Fruit fly (Drosophila melanogaster) whole organism: ENCODE measurements around the gene CG3817.

Experiments
- Dll ChIP-seq: fragments of >200 bp; optimal IDR thresholded peaks from 2 replicates; lab custom pipeline; 2017
- pan ChIP-seq: fragments of >200 bp; optimal IDR thresholded peaks from 2 replicates; lab custom pipeline; 2017

DNA sequence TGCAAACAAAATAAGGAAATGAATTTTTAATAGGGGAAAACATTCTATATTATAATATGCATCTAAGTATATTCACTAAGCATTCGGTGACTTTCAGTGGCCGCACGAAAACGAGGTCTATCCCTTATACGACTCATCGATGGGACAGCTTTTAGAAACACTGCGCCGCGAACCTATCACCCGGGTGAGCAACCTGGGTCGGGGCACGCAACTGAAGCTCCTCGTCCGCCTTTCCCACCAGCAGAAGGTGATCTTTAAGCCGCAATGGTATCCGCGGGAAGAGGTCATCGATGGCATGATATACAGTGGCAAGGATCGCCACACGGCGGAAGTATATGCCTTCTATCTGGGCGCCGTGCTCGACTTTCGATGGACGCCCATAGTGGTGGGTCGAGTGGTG lies 17.7 kb upstream of the CG3817 start:
- no peak for TF ChIP-seq pan (lab: Kevin White, UChicago)
- no peak for TF ChIP-seq Dll (lab: Kevin White, UChicago)
